Fruit fly (Drosophila melanogaster): ENCODE results near the gene Prp4k.
A peak's percentile ranks its signal among the peaks of the same experiment; 100 is the strongest.

The Prp4k gene

dm6 chr3L:224004-224951, 13.0 kb upstream of the Prp4k start (continued):
- TF ChIP-seq MTF-1 (GFP tag; optimal IDR thresholded peaks at IDR 0.05; ENCODE audit: borderline replicate concordance): peak; percentile 57
- no peak for TF ChIP-seq CG17802 (tag; optimal IDR thresholded peaks at IDR 0.05)
- TF ChIP-seq CG17186 (GFP tag; optimal IDR thresholded peaks at IDR 0.05): no peak
- no peak for TF ChIP-seq NfI (GFP tag; optimal IDR thresholded peaks at IDR 0.05)
- TF ChIP-seq CG11456 (GFP tag; IDR thresholded peaks at IDR 0.05): peak; percentile 57; the same call in 2 of the 3 replicates
- no peak for TF ChIP-seq Dref (GFP tag; IDR thresholded peaks at IDR 0.05)
- TF ChIP-seq D (optimal IDR thresholded peaks at IDR 0.05): peak; percentile 95
- peak; percentile 55 for TF ChIP-seq D (GFP tag; optimal IDR thresholded peaks at IDR 0.05)

- TF ChIP-seq H15 (GFP tag; IDR thresholded peaks at IDR 0.05) (peak; percentile 70; the same call in 1 of the 3 replicates), cato (GFP tag; optimal IDR thresholded peaks at IDR 0.05; ENCODE audit: borderline replicate concordance) (peak; percentile 76), Meics (GFP tag; optimal IDR thresholded peaks at IDR 0.05) (peak; percentile 89), unc-4 (GFP tag; IDR thresholded peaks at IDR 0.05; ENCODE audit: partially characterized antibody) (0 out of 2 replicates have a peak, but pooled peaks have one; percentile 27), Vsx1 (GFP tag; optimal IDR thresholded peaks at IDR 0.05) (no peak), dysf (GFP tag; IDR thresholded peaks at IDR 0.05) (peak; percentile 91), fru (optimal IDR thresholded peaks at IDR 0.05) (no peak), HLH3B (GFP tag; IDR thresholded peaks at IDR 0.05) (peak; percentile 77; the same call in 1 of the 2 replicates), CG2712 (tag; optimal IDR thresholded peaks at IDR 0.05) (peak; percentile 88), hbn (GFP tag; IDR thresholded peaks at IDR 0.05; ENCODE audit: partially characterized antibody) (no peak), croc (GFP tag; conservative IDR thresholded peaks at IDR 0.05) (peak; percentile 56; the same call in 1 of the 3 replicates), CG10462 (GFP tag; optimal IDR thresholded peaks at IDR 0.05) (peak; percentile 47), Sry-δ (GFP tag; optimal IDR thresholded peaks at IDR 0.05) (peak; percentile 49), ftz-f1 (GFP tag; optimal IDR thresholded peaks at IDR 0.05) (peak; percentile 27), CG9609 (GFP tag; optimal IDR thresholded peaks at IDR 0.05) (peak; percentile 88), psq (GFP tag; optimal IDR thresholded peaks at IDR 0.05) (peak; percentile 50), CG12769 (tag; optimal IDR thresholded peaks at IDR 0.05) (peak; percentile 80), Elba2 (GFP tag; optimal IDR thresholded peaks at IDR 0.05) (no peak), CG16863 (GFP tag; optimal IDR thresholded peaks at IDR 0.05) (peak; percentile 70), CG7928 (GFP tag; optimal IDR thresholded peaks at IDR 0.05) (peak; percentile 92), tna (GFP tag; IDR thresholded peaks at IDR 0.05; ENCODE audit: partially characterized antibody) (no peak; the same call in 1 of the 2 replicates), tgo (GFP tag; IDR thresholded peaks at IDR 0.05) (peak; percentile 86), Fer1 (GFP tag; optimal IDR thresholded peaks at IDR 0.05) (peak; percentile 55), CG4282 (GFP tag; optimal IDR thresholded peaks at IDR 0.05) (no peak), exex (tag; optimal IDR thresholded peaks at IDR 0.05) (peak; percentile 60), CTCF (GFP tag; optimal IDR thresholded peaks at IDR 0.05) (peak; percentile 26), pros (GFP tag; optimal IDR thresholded peaks at IDR 0.05) (no peak), CG12155 (GFP tag; optimal IDR thresholded peaks at IDR 0.05) (peak; percentile 87), al (GFP tag; IDR thresholded peaks at IDR 0.05) (peak; percentile 86), Trl (optimal IDR thresholded peaks at IDR 0.05) (no peak), Trl (GFP tag; optimal IDR thresholded peaks at IDR 0.05) (peak; percentile 70), Xrp1 (GFP tag; IDR thresholded peaks at IDR 0.05) (peak; percentile 59), chif (GFP tag; optimal IDR thresholded peaks at IDR 0.05) (peak; percentile 73 to 79), CG8359 (GFP tag; optimal IDR thresholded peaks at IDR 0.05; ENCODE audit: borderline replicate concordance) (peak; percentile 77), CG18011 (GFP tag; optimal IDR thresholded peaks at IDR 0.05) (peak; percentile 57), Dll (GFP tag; IDR thresholded peaks at IDR 0.05; ENCODE audit: partially characterized antibody) (0 out of 4 replicates have a peak, but pooled peaks have one; percentile 26), Sox100B (GFP tag; optimal IDR thresholded peaks at IDR 0.05) (peak; percentile 81), jigr1 (GFP tag; IDR thresholded peaks at IDR 0.05) (0 out of 3 replicates have a peak, but pooled peaks have one; percentile 40)
Observed at dm6 chr3L:223019-223902, 12.0 kb upstream of the Prp4k start, which contains the start of the genes pyx and CG33229. Gene pyx (minus strand): TSS chr3L:223069. Gene CG33229 (plus strand): TSS chr3L:223852.

Measured in whole organism, embryonic.